Fruit fly (Drosophila melanogaster) S2 (cell line): Measurements from ENCODE around the gene Suv3.

Experiments
- CG8478 ChIP-seq: fragments of >200 bp; optimal IDR thresholded peaks from 2 replicates; lab custom pipeline; 2018
- CTCF ChIP-seq, 2 experiments: fragments of >200 bp; optimal IDR thresholded peaks; 2 replicates each; lab custom pipeline; 2018

dm6 chr3R:4318999-4319398 is 7.6 kb downstream of the Suv3 start, which contains the start of gene Syt14:
- TF ChIP-seq CTCF (optimal IDR thresholded peaks at IDR 0.05; lab: Kevin White, UChicago): no peak
- TF ChIP-seq CG8478 (lab: Kevin White, UChicago): no peak
